Worm (Caenorhabditis elegans) whole organism, early embryonic: ENCODE results near the gene ttll-5.

Experiments used
- B0310.2 ChIP-seq: sonication (generic microtip); optimal IDR thresholded peaks from 2 replicates; lab custom pipeline; 2016; ENCODE audit warnings: mild to moderate bottlenecking, missing genetic modification characterization, missing compliant biosample characterization
- F13C5.2 ChIP-seq: sonication (generic microtip); optimal IDR thresholded peaks from 2 replicates; lab custom pipeline; 2017; ENCODE audit warnings: mild to moderate bottlenecking, missing genetic modification characterization, inconsistent platforms, missing compliant biosample characterization
- aly-1 ChIP-seq: sonication (generic microtip); optimal IDR thresholded peaks from 2 replicates; lab custom pipeline; 2016; ENCODE audit warnings: missing genetic modification characterization, missing compliant biosample characterization
- ama-1 ChIP-seq: fragments of 150-350 bp; optimal IDR thresholded peaks from 2 replicates; lab custom pipeline; 2014
- ceh-13 ChIP-seq: fragments of 200-800 bp; sonication (Bioruptor generic); optimal IDR thresholded peaks from 2 replicates; lab custom pipeline; 2018; ENCODE audit warnings: mild to moderate bottlenecking, missing genetic modification characterization, missing compliant biosample characterization
- ceh-36 ChIP-seq: sonication (generic microtip); optimal IDR thresholded peaks from 2 replicates; lab custom pipeline; 2016; ENCODE audit warnings: missing genetic modification characterization, inconsistent platforms, missing compliant biosample characterization
- ets-7 ChIP-seq: sonication (generic microtip); optimal IDR thresholded peaks from 2 replicates; lab custom pipeline; 2016; ENCODE audit warnings: missing genotype, missing genetic modification characterization, missing compliant biosample characterization
- flt-1 ChIP-seq: fragments of 200-800 bp; sonication (Bioruptor generic); IDR thresholded peaks from 2 replicates; pipeline ENCODE4 v1.3.6; 2022; ENCODE audit warnings: missing genetic modification characterization, missing compliant biosample characterization
- hmbx-1 ChIP-seq: sonication (generic microtip); optimal IDR thresholded peaks from 2 replicates; lab custom pipeline; 2016; ENCODE audit warnings: mild to moderate bottlenecking, missing genetic modification characterization, missing compliant biosample characterization
- hmg-4 ChIP-seq: fragments of 200-800 bp; sonication (Bioruptor generic); optimal IDR thresholded peaks from 2 replicates; lab custom pipeline; 2018; ENCODE audit warnings: mild to moderate bottlenecking, missing genetic modification characterization, missing compliant biosample characterization
- hnd-1 ChIP-seq: sonication (generic microtip); optimal IDR thresholded peaks from 2 replicates; lab custom pipeline; 2016; ENCODE audit warnings: missing genetic modification characterization, missing compliant biosample characterization
- pes-1 ChIP-seq: fragments of 200-800 bp; sonication (Bioruptor generic); IDR thresholded peaks from 2 replicates; pipeline ENCODE4 v1.3.6; 2022; ENCODE audit warnings: missing genetic modification reagents, missing genetic modification characterization, missing compliant biosample characterization
- scrt-1 ChIP-seq: fragments of 200-800 bp; sonication (Bioruptor generic); IDR thresholded peaks from 2 replicates; pipeline ENCODE4 v1.3.6; 2022; ENCODE audit warnings: missing genetic modification characterization, missing compliant biosample characterization
- sea-1 ChIP-seq: fragments of 200-800 bp; sonication (Bioruptor generic); conservative IDR thresholded peaks from 2 replicates; pipeline ENCODE4 v1.3.6; 2022; ENCODE audit warnings: missing genetic modification characterization, missing compliant biosample characterization
- tbx-11 ChIP-seq: fragments of 200-800 bp; sonication (Bioruptor generic); IDR thresholded peaks from 2 replicates; pipeline ENCODE4 v1.3.6; 2022; ENCODE audit warnings: missing genetic modification characterization, missing compliant biosample characterization
- tbx-37 ChIP-seq: fragments of 200-800 bp; sonication (Bioruptor generic); conservative IDR thresholded peaks from 2 replicates; pipeline ENCODE4 v1.3.6; 2022; ENCODE audit warnings: missing genetic modification reagents, missing genetic modification characterization, missing compliant biosample characterization
- tra-4 ChIP-seq: sonication (generic microtip); optimal IDR thresholded peaks from 2 replicates; lab custom pipeline; 2017; ENCODE audit warnings: missing genetic modification characterization, missing compliant biosample characterization

ttll-5 gene

ce11 chrV:11528633-11529327 lies 19.9 kb downstream of the ttll-5 start:
- no peak for TF ChIP-seq tbx-11 (GFP tag; lab: Robert Waterston, UW)
- TF ChIP-seq scrt-1: 0 out of 2 replicates have a peak, but pooled peaks have one; percentile 26

DNA sequence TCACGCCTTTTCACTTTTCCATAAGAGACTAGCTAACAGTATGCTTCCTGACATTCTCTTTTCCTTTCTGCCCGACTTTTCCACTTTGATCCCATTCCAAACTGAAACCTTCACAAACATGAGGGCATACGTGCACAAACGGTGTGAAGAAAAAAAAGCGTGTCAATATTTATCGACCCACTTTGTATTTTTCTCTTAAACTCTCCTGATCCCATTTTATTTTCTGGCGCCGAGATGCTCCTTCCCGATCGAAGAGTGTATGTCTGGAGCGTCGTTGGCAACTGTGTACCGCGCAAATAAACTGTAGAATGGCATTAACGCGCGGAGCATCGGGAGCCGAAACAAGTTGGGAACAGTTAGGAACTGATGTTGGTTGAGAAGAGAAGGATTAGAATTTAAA lies 20.7 kb downstream of the ttll-5 start:
- TF ChIP-seq ceh-36 (tag; lab: Kevin White, UChicago): no peak
- no peak for TF ChIP-seq sea-1 (GFP tag; lab: Robert Waterston, UW)
- no peak for TF ChIP-seq F13C5.2 (tag; lab: Kevin White, UChicago)
- no peak for TF ChIP-seq aly-1 (tag; lab: Kevin White, UChicago)
- TF ChIP-seq tbx-11 (GFP tag; lab: Robert Waterston, UW): no peak
- no peak for TF ChIP-seq hmbx-1 (tag; lab: Kevin White, UChicago)
- TF ChIP-seq tbx-37 (GFP tag; lab: Robert Waterston, UW): no peak
- TF ChIP-seq flt-1: no peak
- no peak for TF ChIP-seq scrt-1

- no peak for TF ChIP-seq hmbx-1 (tag; lab: Kevin White, UChicago)
- TF ChIP-seq sea-1 (GFP tag; lab: Robert Waterston, UW): no peak
- no peak for TF ChIP-seq tbx-37 (GFP tag; lab: Robert Waterston, UW)
- TF ChIP-seq tbx-11 (GFP tag; lab: Robert Waterston, UW): no peak
- no peak for TF ChIP-seq ceh-13 (GFP tag; lab: Kevin White, UChicago)
- TF ChIP-seq B0310.2 (tag; lab: Kevin White, UChicago): no peak
- TF ChIP-seq F13C5.2 (tag; lab: Kevin White, UChicago): no peak
- TF ChIP-seq ets-7: no peak
- no peak for TF ChIP-seq tra-4 (tag; lab: Kevin White, UChicago)
- TF ChIP-seq hnd-1 (tag; lab: Kevin White, UChicago): no peak
- TF ChIP-seq ama-1: no peak
- no peak for TF ChIP-seq ceh-36 (tag; lab: Kevin White, UChicago)
- TF ChIP-seq aly-1 (tag; lab: Kevin White, UChicago): no peak
- TF ChIP-seq pes-1 (GFP tag; lab: Robert Waterston, UW): no peak
Observed at ce11 chrV:11531100-11531499, 22.2 kb downstream of the ttll-5 start.

DNA sequence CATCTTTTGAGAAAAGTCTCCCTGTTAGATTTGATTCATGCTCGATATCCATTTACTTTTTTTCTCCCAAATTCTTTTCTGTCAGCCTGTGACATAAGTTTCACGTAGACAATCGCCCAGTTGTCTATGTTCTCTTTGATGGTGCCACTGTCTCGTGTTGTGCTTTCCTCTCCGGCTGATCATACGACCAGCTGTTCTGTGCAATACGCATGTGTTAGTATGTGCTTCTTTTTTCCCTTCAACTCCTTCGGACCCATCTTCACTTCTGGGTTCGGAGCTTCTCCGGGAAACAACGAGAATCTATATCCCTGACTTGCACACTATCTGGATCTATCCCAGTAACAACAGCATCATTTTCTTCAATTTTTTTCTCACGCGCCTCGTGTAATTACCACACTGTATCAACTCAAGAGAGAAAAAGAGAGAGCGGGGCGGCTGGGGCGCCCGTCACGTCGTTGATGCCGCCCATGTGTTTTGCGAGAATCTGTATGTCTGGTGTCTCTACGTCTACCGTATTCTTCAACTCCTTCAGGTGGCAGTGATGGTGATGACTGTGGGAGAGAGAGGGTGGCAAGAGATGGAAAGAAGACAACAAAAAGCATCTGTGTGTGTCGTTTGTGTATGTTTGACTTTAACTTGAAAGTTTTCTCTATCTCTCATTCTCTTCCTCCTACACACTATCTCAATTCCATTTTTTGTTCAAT lies 23.1 kb downstream of the ttll-5 start:
- TF ChIP-seq hmg-4 (peak; percentile 60), tbx-11 (GFP tag; lab: Robert Waterston, UW) (no peak)

ce11 chrV:11532535-11532853 lies 23.6 kb downstream of the ttll-5 start:
- TF ChIP-seq ama-1 (no peak), hmbx-1 (tag; lab: Kevin White, UChicago) (no peak), ceh-13 (GFP tag; lab: Kevin White, UChicago) (no peak), sea-1 (GFP tag; lab: Robert Waterston, UW) (no peak), aly-1 (tag; lab: Kevin White, UChicago) (no peak), pes-1 (GFP tag; lab: Robert Waterston, UW) (no peak), hnd-1 (tag; lab: Kevin White, UChicago) (no peak), ets-7 (no peak), tbx-37 (GFP tag; lab: Robert Waterston, UW) (no peak), tra-4 (tag; lab: Kevin White, UChicago) (no peak), hmg-4 (no peak)

- TF ChIP-seq hmg-4 (no peak), B0310.2 (tag; lab: Kevin White, UChicago) (no peak), pes-1 (GFP tag; lab: Robert Waterston, UW) (no peak), hnd-1 (tag; lab: Kevin White, UChicago) (no peak), ama-1 (no peak), hmbx-1 (tag; lab: Kevin White, UChicago) (no peak), tra-4 (tag; lab: Kevin White, UChicago) (no peak), ets-7 (no peak), ceh-13 (GFP tag; lab: Kevin White, UChicago) (no peak), F13C5.2 (tag; lab: Kevin White, UChicago) (no peak), sea-1 (GFP tag; lab: Robert Waterston, UW) (no peak), ceh-36 (tag; lab: Kevin White, UChicago) (no peak), tbx-11 (GFP tag; lab: Robert Waterston, UW) (no peak), tbx-37 (GFP tag; lab: Robert Waterston, UW) (no peak), scrt-1 (no peak), flt-1 (no peak), aly-1 (tag; lab: Kevin White, UChicago) (no peak)
Observed at ce11 chrV:11532964-11533363, 24.1 kb downstream of the ttll-5 start.

DNA sequence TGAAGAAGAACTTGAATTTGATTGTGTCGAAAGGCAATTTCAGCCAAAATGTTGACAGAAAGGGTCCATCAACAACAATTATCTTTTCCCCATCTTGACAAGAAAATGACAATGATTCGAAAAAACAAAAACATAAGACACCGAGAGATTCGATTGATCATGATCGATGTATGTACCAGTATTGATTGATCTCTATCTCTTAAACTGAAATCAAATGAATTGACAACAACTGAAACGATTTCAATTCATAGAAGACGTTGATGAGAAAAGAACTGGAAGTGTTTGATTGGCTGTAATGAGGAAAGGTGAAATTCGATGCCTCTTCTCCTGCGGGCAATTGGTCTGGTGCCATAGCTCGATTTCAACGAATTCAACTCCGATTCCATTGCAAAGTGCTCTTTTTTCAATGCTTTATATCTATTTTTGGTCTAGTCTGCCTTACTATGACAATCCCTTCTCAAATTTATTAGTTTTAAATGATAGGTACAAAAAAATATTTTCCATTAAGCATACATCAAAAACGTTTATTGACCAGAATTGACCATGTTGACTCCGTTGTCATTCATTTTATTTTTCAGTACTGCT lies 24.6 kb downstream of the ttll-5 start:
- TF ChIP-seq flt-1 (no peak), ama-1 (no peak), tbx-11 (GFP tag; lab: Robert Waterston, UW) (no peak), ceh-13 (GFP tag; lab: Kevin White, UChicago) (no peak), sea-1 (GFP tag; lab: Robert Waterston, UW) (no peak), scrt-1 (no peak), tbx-37 (GFP tag; lab: Robert Waterston, UW) (no peak), tra-4 (tag; lab: Kevin White, UChicago) (no peak), hmg-4 (no peak), hnd-1 (tag; lab: Kevin White, UChicago) (no peak), F13C5.2 (tag; lab: Kevin White, UChicago) (no peak), B0310.2 (tag; lab: Kevin White, UChicago) (no peak), ets-7 (no peak), aly-1 (tag; lab: Kevin White, UChicago) (no peak), ceh-36 (tag; lab: Kevin White, UChicago) (no peak), pes-1 (GFP tag; lab: Robert Waterston, UW) (no peak)
